Worm (Caenorhabditis elegans): Measurements from ENCODE around the gene C41C4.9.

The C41C4.9 gene

DNA sequence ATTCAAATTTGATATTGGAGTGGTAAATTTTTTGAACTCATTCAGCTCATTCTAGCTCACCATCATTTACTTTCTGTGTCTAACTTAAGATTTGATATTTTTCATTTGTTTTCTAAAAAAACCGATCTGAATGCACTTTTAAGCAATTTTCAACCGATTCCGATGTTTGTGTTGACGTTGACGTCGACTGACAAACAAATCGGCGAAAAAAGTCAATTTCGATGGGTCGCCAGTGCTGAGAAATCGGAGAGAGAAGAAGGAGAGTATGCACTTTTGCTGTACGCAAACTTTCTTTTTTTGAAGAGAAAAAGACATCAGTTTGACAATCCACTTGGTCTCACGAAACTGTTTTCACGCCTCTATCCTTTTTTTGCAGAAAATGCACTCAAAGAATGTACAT, 18.0 kb downstream of the C41C4.9 start:
- TF ChIP-seq pag-3 (tag; optimal IDR thresholded peaks at IDR 0.05; ENCODE audit: borderline replicate concordance) (no peak), K02D7.2 (tag; optimal IDR thresholded peaks at IDR 0.05) (no peak), hlh-6 (tag; optimal IDR thresholded peaks at IDR 0.05) (no peak), F13H6.1 (tag; optimal IDR thresholded peaks at IDR 0.05) (no peak), ceh-48 (tag; optimal IDR thresholded peaks at IDR 0.05) (no peak), hlh-15 (tag; optimal IDR thresholded peaks at IDR 0.05) (no peak), ztf-16 (tag; optimal IDR thresholded peaks at IDR 0.05) (no peak), lim-6 (tag; optimal IDR thresholded peaks at IDR 0.05) (no peak), ceh-18 (tag; optimal IDR thresholded peaks at IDR 0.05) (no peak), ttx-3 (tag; optimal IDR thresholded peaks at IDR 0.05) (no peak), fkh-10 (GFP tag; optimal IDR thresholded peaks at IDR 0.05) (no peak), dmd-4 (tag; optimal IDR thresholded peaks at IDR 0.05; ENCODE audit: borderline replicate concordance) (no peak), tbx-2 (tag; optimal IDR thresholded peaks at IDR 0.05) (no peak), pat-9 (tag; optimal IDR thresholded peaks at IDR 0.05) (no peak), npax-4 (tag; optimal IDR thresholded peaks at IDR 0.05) (no peak), dve-1 (tag; optimal IDR thresholded peaks at IDR 0.05) (no peak), C38D4.7 (GFP tag; optimal IDR thresholded peaks at IDR 0.05) (no peak), elt-4 (tag; optimal IDR thresholded peaks at IDR 0.05) (no peak)

DNA sequence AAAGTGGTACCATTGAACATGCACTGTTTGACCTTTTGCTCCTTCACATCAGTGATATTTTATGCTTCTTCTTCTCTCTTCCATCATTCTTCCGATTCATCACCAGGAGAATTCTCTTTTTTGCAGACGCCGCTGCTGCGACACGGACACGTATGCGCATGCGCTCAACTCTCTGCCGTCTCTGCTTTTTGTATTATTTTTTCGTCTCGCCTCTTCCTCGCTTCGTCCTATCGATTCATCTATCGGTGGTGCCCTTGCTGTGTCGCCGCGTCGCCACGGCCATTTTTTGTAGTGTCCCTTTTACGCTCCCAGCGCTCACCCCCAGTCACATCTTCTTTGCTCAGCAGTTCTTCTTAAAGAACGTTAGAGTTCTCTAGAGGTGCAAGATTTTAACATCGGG, 18.7 kb downstream of the C41C4.9 start:
- no peak for TF ChIP-seq hlh-8 (tag; optimal IDR thresholded peaks at IDR 0.05)
- TF ChIP-seq ceh-45 (GFP tag; IDR thresholded peaks at IDR 0.05) = no peak
- no peak for TF ChIP-seq mec-3 (tag; optimal IDR thresholded peaks at IDR 0.05; ENCODE audit: borderline replicate concordance)
- TF ChIP-seq ceh-14 (tag; optimal IDR thresholded peaks at IDR 0.05) = peak; percentile 26
- peak; percentile 63 for TF ChIP-seq ceh-48 (tag; optimal IDR thresholded peaks at IDR 0.05)
- TF ChIP-seq sox-2 (GFP tag; IDR thresholded peaks at IDR 0.05) = no peak
- TF ChIP-seq unc-42 (tag; optimal IDR thresholded peaks at IDR 0.05) = no peak
- TF ChIP-seq pax-1 (tag; optimal IDR thresholded peaks at IDR 0.05) = no peak
- no peak for TF ChIP-seq C08G9.2 (tag; optimal IDR thresholded peaks at IDR 0.05)
- peak; percentile 57 for TF ChIP-seq ceh-31 (tag; optimal IDR thresholded peaks at IDR 0.05)
- TF ChIP-seq ceh-19 (GFP tag; optimal IDR thresholded peaks at IDR 0.05) = peak; percentile 39
- TF ChIP-seq ref-2 (tag; optimal IDR thresholded peaks at IDR 0.05) = peak; percentile 16

- TF ChIP-seq C38D4.7 (GFP tag; optimal IDR thresholded peaks at IDR 0.05) (no peak), ets-4 (tag; optimal IDR thresholded peaks at IDR 0.05) (no peak), ceh-18 (tag; optimal IDR thresholded peaks at IDR 0.05) (no peak), tbx-2 (tag; optimal IDR thresholded peaks at IDR 0.05) (no peak), ztf-16 (tag; optimal IDR thresholded peaks at IDR 0.05) (no peak), nhr-232 (tag; optimal IDR thresholded peaks at IDR 0.05) (no peak), ceh-48 (tag; optimal IDR thresholded peaks at IDR 0.05) (no peak), ceh-34 (tag; optimal IDR thresholded peaks at IDR 0.05) (peak; percentile 41)
Measured at ce11 chrII:8126617-8127016, 19.2 kb downstream of the C41C4.9 start.

ce11 chrII:8127290-8127689, 19.8 kb downstream of the C41C4.9 start:
- peak; percentile 64 for TF ChIP-seq ceh-22 (tag; optimal IDR thresholded peaks at IDR 0.05)
- no peak for TF ChIP-seq syd-9 (tag; optimal IDR thresholded peaks at IDR 0.05)
- TF ChIP-seq sox-4 (tag; optimal IDR thresholded peaks at IDR 0.05) = no peak
- no peak for TF ChIP-seq pqm-1 (tag; optimal IDR thresholded peaks at IDR 0.05)
- TF ChIP-seq tbx-2 (tag; optimal IDR thresholded peaks at IDR 0.05) = peak; percentile 8
- TF ChIP-seq K02D7.2 (tag; optimal IDR thresholded peaks at IDR 0.05) = no peak
- peak; percentile 96 for TF ChIP-seq elt-2 (tag; optimal IDR thresholded peaks at IDR 0.05)

ce11 chrII:8127794-8128193, 20.3 kb downstream of the C41C4.9 start:
- TF ChIP-seq ceh-48 (tag; optimal IDR thresholded peaks at IDR 0.05) (no peak), ama-1 (optimal IDR thresholded peaks at IDR 0.05) (no peak), eyg-1 (tag; optimal IDR thresholded peaks at IDR 0.05) (no peak), dve-1 (tag; optimal IDR thresholded peaks at IDR 0.05) (no peak), K09A11.1 (tag; optimal IDR thresholded peaks at IDR 0.05; ENCODE audit: insufficient read depth) (no peak), ceh-9 (tag; optimal IDR thresholded peaks at IDR 0.05) (no peak), ceh-22 (tag; optimal IDR thresholded peaks at IDR 0.05) (no peak), ahr-1 (tag; optimal IDR thresholded peaks at IDR 0.05) (no peak), ttx-3 (tag; optimal IDR thresholded peaks at IDR 0.05) (no peak), hlh-30 (tag; optimal IDR thresholded peaks at IDR 0.05; ENCODE audit: insufficient read depth) (no peak), mec-3 (tag; optimal IDR thresholded peaks at IDR 0.05; ENCODE audit: borderline replicate concordance) (no peak), zip-5 (tag; optimal IDR thresholded peaks at IDR 0.05) (no peak), npax-4 (tag; optimal IDR thresholded peaks at IDR 0.05) (no peak), lim-6 (tag; optimal IDR thresholded peaks at IDR 0.05) (no peak), pros-1 (tag; optimal IDR thresholded peaks at IDR 0.05) (no peak), F13H6.1 (tag; optimal IDR thresholded peaks at IDR 0.05) (no peak)
